Fruit fly (Drosophila melanogaster): ENCODE data around the gene Spn27A.

DNA sequence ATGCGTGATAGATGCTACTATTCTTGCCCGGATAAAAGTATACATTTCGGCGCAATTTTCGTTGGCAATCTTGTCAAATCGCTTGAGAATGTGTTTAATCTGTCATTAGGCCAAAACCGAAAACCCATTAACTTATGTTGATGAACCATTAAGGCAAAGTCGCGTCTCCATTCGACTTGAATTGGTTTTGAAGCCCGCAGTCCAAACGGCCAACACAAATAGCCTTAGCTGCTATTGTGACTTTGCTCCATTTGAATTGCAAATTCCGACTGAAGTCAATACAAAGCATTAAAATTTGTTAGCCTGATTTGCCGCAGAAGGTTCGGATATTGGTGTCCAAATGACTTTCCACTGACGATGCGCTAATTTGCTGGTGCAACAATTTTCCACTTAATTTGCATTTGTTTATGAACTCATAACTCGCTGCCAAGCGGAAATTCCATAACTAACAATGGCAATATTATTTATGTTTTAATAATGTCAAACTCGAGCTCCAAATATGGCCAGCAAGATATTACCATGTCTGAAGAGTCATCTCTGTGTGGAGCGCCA is 33.3 kb upstream of the Spn27A start:
- TF ChIP-seq Sp1 (GFP tag; optimal IDR thresholded peaks at IDR 0.05) (no peak), N (GFP tag; optimal IDR thresholded peaks at IDR 0.05) (no peak), br (GFP tag; optimal IDR thresholded peaks at IDR 0.05) (no peak), Hr78 (GFP tag; optimal IDR thresholded peaks at IDR 0.05) (no peak), Rel (GFP tag; optimal IDR thresholded peaks at IDR 0.05) (no peak), Rel (tag; optimal IDR thresholded peaks at IDR 0.05) (no peak), Dif (GFP tag; optimal IDR thresholded peaks at IDR 0.05; ENCODE audit: partially characterized antibody) (no peak), fru (GFP tag; optimal IDR thresholded peaks at IDR 0.05) (no peak), CrebA (GFP tag; optimal IDR thresholded peaks at IDR 0.05; ENCODE audit: borderline replicate concordance) (no peak), Mio (GFP tag; optimal IDR thresholded peaks at IDR 0.05) (no peak), lola (GFP tag; optimal IDR thresholded peaks at IDR 0.05) (no peak)
